Fruit fly (Drosophila melanogaster): ENCODE data around the gene Kyat.

dm6 chr3R:11773325-11773998, 48.8 kb downstream of the Kyat start:
- no peak for TF ChIP-seq Hr96 (GFP tag; optimal IDR thresholded peaks at IDR 0.05)
- no peak for TF ChIP-seq kay (GFP tag; ENCODE audit: borderline replicate concordance)
- TF ChIP-seq CG11617 (GFP tag; optimal IDR thresholded peaks at IDR 0.05), result no peak
- no peak for TF ChIP-seq CG14711 (tag; optimal IDR thresholded peaks at IDR 0.05)
- no peak for TF ChIP-seq Crg-1 (GFP tag; optimal IDR thresholded peaks at IDR 0.05)
- no peak for TF ChIP-seq bab1 (GFP tag; optimal IDR thresholded peaks at IDR 0.05)
- TF ChIP-seq tj (GFP tag; optimal IDR thresholded peaks at IDR 0.05), result no peak
- TF ChIP-seq CG5204 (GFP tag; optimal IDR thresholded peaks at IDR 0.05), result no peak
- TF ChIP-seq CG7045 (GFP tag; optimal IDR thresholded peaks at IDR 0.05), result no peak
- TF ChIP-seq CG12768 (GFP tag; optimal IDR thresholded peaks at IDR 0.05), result no peak
